Worm (Caenorhabditis elegans): ENCODE data around the gene uaf-2.

DNA sequence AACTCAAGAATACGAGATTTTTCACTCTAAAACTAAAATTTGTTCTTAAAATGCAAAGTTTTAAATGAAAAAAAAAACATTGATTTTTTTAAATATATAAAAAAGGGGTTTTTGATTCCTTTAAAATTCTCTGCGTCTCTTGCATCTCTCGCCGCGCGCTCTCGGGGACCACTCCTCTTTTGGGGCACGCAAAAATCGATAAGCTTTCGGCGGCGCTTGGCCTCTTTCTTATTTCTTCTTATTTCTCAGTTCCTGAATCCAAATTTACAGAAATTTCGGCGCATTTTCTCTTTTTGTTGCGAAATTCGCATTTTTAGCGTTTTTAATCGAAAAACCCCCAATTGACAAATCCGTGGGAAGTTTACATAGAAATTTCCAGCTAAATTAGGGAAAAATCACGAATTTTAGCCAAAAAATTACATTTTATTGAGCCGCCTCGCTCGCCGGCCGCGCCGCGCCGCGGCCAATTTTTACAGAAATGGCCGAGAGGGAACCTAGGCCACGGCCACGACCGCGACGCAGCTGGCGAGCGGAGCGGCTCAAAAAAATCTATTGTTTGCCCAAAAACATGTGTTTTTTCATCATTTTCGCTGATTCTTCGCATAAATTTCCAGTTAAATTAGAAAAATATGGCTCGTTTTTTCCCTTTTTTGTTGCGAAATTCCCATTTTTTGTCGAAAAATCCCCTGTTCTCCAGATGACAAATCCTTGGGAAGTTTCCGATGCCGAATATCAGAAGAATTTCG is 593 bp upstream of the uaf-2 start, which contains the start of gene itsn-1:
- TF ChIP-seq dao-5 (tag; optimal IDR thresholded peaks at IDR 0.05) (no peak), him-1 (tag; optimal IDR thresholded peaks at IDR 0.05) (no peak)
